Worm (Caenorhabditis elegans) whole organism, young adult: ENCODE measurements around the gene Y51A2B.6.
"Not testable (repeated sequence)": the region's sequence is repeated elsewhere in the genome, so short reads cannot be mapped to it uniquely, and the experiment has no call there.

ENCODE experiments used
- C17E4.6 ChIP-seq: fragments of 200-800 bp; sonication (Bioruptor generic); IDR thresholded peaks from 2 replicates; pipeline ENCODE4 v1.3.6; 2022; ENCODE audit warnings: missing genetic modification reagents, missing genetic modification characterization, missing compliant biosample characterization
- D2030.7 ChIP-seq: fragments of 200-800 bp; sonication (Bioruptor generic); IDR thresholded peaks from 2 replicates; pipeline ENCODE4 v1.3.6; 2022; ENCODE audit warnings: missing genetic modification reagents, missing genetic modification characterization, missing compliant biosample characterization
- F33H1.4 ChIP-seq: fragments of 200-800 bp; sonication (Bioruptor generic); IDR thresholded peaks from 2 replicates; pipeline ENCODE4 v1.3.6; 2022; ENCODE audit warnings: missing genetic modification reagents, missing genetic modification characterization, missing compliant biosample characterization
- F52B5.7 ChIP-seq: sonication (generic microtip); optimal IDR thresholded peaks from 2 replicates; lab custom pipeline; 2016; ENCODE audit warnings: mild to moderate bottlenecking, missing genetic modification characterization, missing compliant biosample characterization
- F55B11.4 ChIP-seq: sonication (generic microtip); optimal IDR thresholded peaks from 2 replicates; lab custom pipeline; 2016; ENCODE audit warnings: missing compliant biosample characterization, missing genetic modification characterization, borderline replicate concordance; ENCODE audit not compliant: insufficient read depth
- Y56A3A.18 ChIP-seq: fragments of 200-800 bp; sonication (Bioruptor generic); IDR thresholded peaks from 2 replicates; pipeline ENCODE4 v1.3.6; 2022; ENCODE audit warnings: missing genetic modification reagents, missing genetic modification characterization, missing compliant biosample characterization
- ZK185.1 ChIP-seq: sonication (generic microtip); optimal IDR thresholded peaks from 2 replicates; lab custom pipeline; 2016; ENCODE audit warnings: mild to moderate bottlenecking, missing genetic modification characterization, missing compliant biosample characterization; ENCODE audit not compliant: poor library complexity, severe bottlenecking
- ama-1 ChIP-seq, 3 experiments: fragments of 150-350 bp in 1 of 3; sonication (generic microtip) in 2 of 3; optimal IDR thresholded peaks; 2 replicates each; lab custom pipeline; 2014 to 2018; ENCODE audit warnings: missing biosample characterization in 2 of 3, missing genetic modification characterization in 2 of 3, missing genetic modification reagents in 2 of 3
- atf-7 ChIP-seq: sonication (generic microtip); optimal IDR thresholded peaks from 2 replicates; lab custom pipeline; 2017; ENCODE audit warnings: mild to moderate bottlenecking, missing genetic modification characterization, missing compliant biosample characterization
- athp-1 ChIP-seq: sonication (generic microtip); optimal IDR thresholded peaks from 2 replicates; lab custom pipeline; 2017; ENCODE audit warnings: mild to moderate bottlenecking, missing genetic modification characterization, missing compliant biosample characterization
- attf-3 ChIP-seq: fragments of 200-800 bp; sonication (Bioruptor generic); conservative IDR thresholded peaks from 2 replicates; pipeline ENCODE4 v1.3.6; 2022; ENCODE audit warnings: missing genetic modification reagents, missing genetic modification characterization, missing compliant biosample characterization
- attf-5 ChIP-seq: fragments of 200-800 bp; sonication (Bioruptor generic); optimal IDR thresholded peaks from 2 replicates; lab custom pipeline; 2018; ENCODE audit warnings: mild to moderate bottlenecking, missing genetic modification characterization, missing compliant biosample characterization
- cebp-1 ChIP-seq, 2 experiments: fragments of 200-800 bp in 1 of 2; sonication (Bioruptor generic) in 1 of 2; sonication (generic microtip) in 1 of 2; IDR thresholded peaks in 1 of 2; optimal IDR thresholded peaks in 1 of 2; 2 replicates each; pipeline versions ENCODE4 v1.3.6 to Lab custom; 2017 to 2022; ENCODE audit warnings: missing compliant biosample characterization in 2 of 2, missing genetic modification characterization in 2 of 2, mild to moderate bottlenecking in 1 of 2, missing genetic modification reagents in 1 of 2, moderate library complexity in 1 of 2
- cebp-2 ChIP-seq: fragments of 200-800 bp; sonication (Bioruptor generic); IDR thresholded peaks from 2 replicates; pipeline ENCODE4 v1.3.6; 2022; ENCODE audit warnings: missing genetic modification characterization, missing compliant biosample characterization
- ceh-79 ChIP-seq: sonication (generic microtip); optimal IDR thresholded peaks from 2 replicates; lab custom pipeline; 2017; ENCODE audit warnings: mild to moderate bottlenecking, missing genetic modification characterization, missing compliant biosample characterization
- die-1 ChIP-seq: sonication (generic microtip); optimal IDR thresholded peaks from 2 replicates; lab custom pipeline; 2016; ENCODE audit warnings: missing genotype, mild to moderate bottlenecking, missing genetic modification characterization, missing compliant biosample characterization
- dox-1 ChIP-seq: fragments of 200-800 bp; sonication (Bioruptor generic); IDR thresholded peaks from 2 replicates; pipeline ENCODE4 v1.3.6; 2022; ENCODE audit warnings: missing genetic modification reagents, missing genetic modification characterization, missing compliant biosample characterization
- him-1 ChIP-seq: sonication (generic microtip); optimal IDR thresholded peaks from 2 replicates; lab custom pipeline; 2016; ENCODE audit warnings: missing genotype, missing genetic modification reagents, missing genetic modification characterization, missing compliant biosample characterization
- lin-26 ChIP-seq: fragments of 200-800 bp; sonication (Bioruptor generic); IDR thresholded peaks from 2 replicates; pipeline ENCODE4 v1.3.6; 2022; ENCODE audit warnings: missing genetic modification reagents, missing genetic modification characterization, missing compliant biosample characterization
- lin-54 ChIP-seq: fragments of 200-800 bp; sonication (Bioruptor generic); optimal IDR thresholded peaks from 2 replicates; lab custom pipeline; 2018; ENCODE audit warnings: mild to moderate bottlenecking, missing genetic modification characterization, missing compliant biosample characterization
- lsl-1 ChIP-seq: fragments of 200-800 bp; sonication (Bioruptor generic); optimal IDR thresholded peaks from 2 replicates; lab custom pipeline; 2018; ENCODE audit warnings: mild to moderate bottlenecking, missing genetic modification characterization, moderate library complexity, missing compliant biosample characterization
- madf-10 ChIP-seq: sonication (generic microtip); optimal IDR thresholded peaks from 2 replicates; lab custom pipeline; 2016; ENCODE audit warnings: mild to moderate bottlenecking, missing genetic modification characterization, missing compliant biosample characterization
- madf-3 ChIP-seq: fragments of 200-800 bp; sonication (Bioruptor generic); IDR thresholded peaks from 2 replicates; pipeline ENCODE4 v1.3.6; 2022; ENCODE audit warnings: missing genetic modification reagents, missing genetic modification characterization, missing compliant biosample characterization
- madf-6 ChIP-seq: fragments of 200-800 bp; sonication (Bioruptor generic); IDR thresholded peaks from 2 replicates; pipeline ENCODE4 v1.3.6; 2022; ENCODE audit warnings: missing genetic modification reagents, missing genetic modification characterization, missing compliant biosample characterization
- mes-4 ChIP-seq: sonication (generic microtip); optimal IDR thresholded peaks from 2 replicates; lab custom pipeline; 2016; ENCODE audit warnings: missing genotype, missing genetic modification characterization, missing compliant biosample characterization
- rcor-1 ChIP-seq: fragments of 200-800 bp; sonication (Bioruptor generic); IDR thresholded peaks from 2 replicates; pipeline ENCODE4 v1.3.6; 2022; ENCODE audit warnings: missing genetic modification reagents, missing genetic modification characterization, missing compliant biosample characterization
- rec-8 ChIP-seq, 2 experiments: sonication (generic microtip); optimal IDR thresholded peaks; 2 replicates each; lab custom pipeline; 2016; ENCODE audit warnings: mild to moderate bottlenecking in 2 of 2, missing genetic modification characterization in 2 of 2, missing genetic modification reagents in 2 of 2, missing genotype in 2 of 2, missing biosample characterization in 1 of 2, missing compliant biosample characterization in 1 of 2, moderate library complexity in 1 of 2
- sdz-38 ChIP-seq: sonication (generic microtip); optimal IDR thresholded peaks from 2 replicates; lab custom pipeline; 2016; ENCODE audit warnings: missing genotype, missing genetic modification characterization, missing compliant biosample characterization
- snpc-1.3 ChIP-seq: sonication (generic microtip); optimal IDR thresholded peaks from 2 replicates; lab custom pipeline; 2017; ENCODE audit warnings: missing genetic modification characterization, mild to moderate bottlenecking, missing compliant biosample characterization, antibody characterized with exemption, moderate library complexity, missing genotype, missing genetic modification reagents; ENCODE audit not compliant: insufficient read depth
- snpc-3.4 ChIP-seq: sonication (generic microtip); optimal IDR thresholded peaks from 2 replicates; lab custom pipeline; 2017; ENCODE audit warnings: missing genetic modification characterization, mild to moderate bottlenecking, missing compliant biosample characterization, antibody characterized with exemption, moderate library complexity, missing genotype, missing genetic modification reagents
- sptf-2 ChIP-seq: fragments of 200-800 bp; sonication (Bioruptor generic); optimal IDR thresholded peaks from 2 replicates; lab custom pipeline; 2018; ENCODE audit warnings: mild to moderate bottlenecking, missing genetic modification characterization, missing compliant biosample characterization
- tbp1 ChIP-seq: fragments of 200-800 bp; sonication (Bioruptor generic); optimal IDR thresholded peaks from 2 replicates; lab custom pipeline; 2018; ENCODE audit warnings: mild to moderate bottlenecking, missing genetic modification characterization, missing compliant biosample characterization
- unc-130 ChIP-seq: sonication (generic microtip); optimal IDR thresholded peaks from 2 replicates; lab custom pipeline; 2016; ENCODE audit warnings: missing genetic modification reagents, missing genetic modification characterization, missing compliant biosample characterization
- ztf-18 ChIP-seq: sonication (generic microtip); optimal IDR thresholded peaks from 2 replicates; lab custom pipeline; 2016; ENCODE audit warnings: missing genotype, mild to moderate bottlenecking, missing genetic modification characterization, missing compliant biosample characterization

Gene Y51A2B.6

DNA sequence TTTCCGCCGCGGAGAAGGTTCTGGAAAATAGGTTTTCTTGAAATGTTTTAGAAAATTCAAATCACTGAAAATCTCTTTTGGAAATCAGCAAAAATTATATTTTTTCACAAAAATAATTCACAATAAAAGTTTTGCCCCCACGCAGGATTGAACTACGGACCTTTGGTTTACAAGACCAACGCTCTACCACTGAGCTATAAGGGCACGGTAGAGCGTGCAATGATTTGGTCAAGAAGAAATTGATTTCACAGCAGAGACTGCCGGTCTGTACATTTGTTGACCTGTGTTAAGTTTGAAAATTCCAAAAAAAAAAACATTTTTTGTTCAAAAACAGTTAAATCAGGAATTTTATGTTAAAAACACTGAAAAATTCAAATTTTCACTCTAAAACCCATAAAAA lies 18.2 kb upstream of the Y51A2B.6 start (continued):
- TF ChIP-seq dox-1 (peak; percentile 51; the same call in 1 of the 2 replicates), ceh-79 (tag; lab: Kevin White, UChicago) (no peak), attf-3 (0 out of 2 replicates have a peak, but pooled peaks have one; percentile 20), ztf-18 (peak; percentile 66), lin-54 (peak; percentile 19), lsl-1 (GFP tag; lab: Kevin White, UChicago) (peak; percentile 3), madf-3 (GFP tag; lab: Robert Waterston, UW) (no peak), ama-1 (optimal IDR thresholded peaks at IDR 0.05; lab: Kevin White, UChicago) (no peak), ama-1 (GFP tag; optimal IDR thresholded peaks at IDR 0.05; lab: Kevin White, UChicago) (peak in 1 of 2 experiments; percentile 31), rcor-1 (GFP tag; lab: Robert Waterston, UW) (peak; percentile 28; the same call in 1 of the 2 replicates), madf-6 (peak; percentile 60; the same call in 1 of the 2 replicates), unc-130 (peak; percentile 16), C17E4.6 (peak; percentile 54; the same call in 1 of the 2 replicates), cebp-1 (GFP tag; IDR thresholded peaks at IDR 0.05; lab: Robert Waterston, UW) (no peak), cebp-1 (tag; optimal IDR thresholded peaks at IDR 0.05; lab: Kevin White, UChicago) (peak; percentile 47), die-1 (tag; lab: Kevin White, UChicago) (peak; percentile 67), attf-5 (peak; percentile 5), D2030.7 (0 out of 2 replicates have a peak, but pooled peaks have one; percentile 26), tbp1 (GFP tag; lab: Kevin White, UChicago) (peak; percentile 92), madf-10 (tag; lab: Kevin White, UChicago) (peak; percentile 9), him-1 (peak; percentile 70), athp-1 (tag; lab: Kevin White, UChicago) (no peak), F33H1.4 (GFP tag; lab: Robert Waterston, UW) (no peak)

DNA sequence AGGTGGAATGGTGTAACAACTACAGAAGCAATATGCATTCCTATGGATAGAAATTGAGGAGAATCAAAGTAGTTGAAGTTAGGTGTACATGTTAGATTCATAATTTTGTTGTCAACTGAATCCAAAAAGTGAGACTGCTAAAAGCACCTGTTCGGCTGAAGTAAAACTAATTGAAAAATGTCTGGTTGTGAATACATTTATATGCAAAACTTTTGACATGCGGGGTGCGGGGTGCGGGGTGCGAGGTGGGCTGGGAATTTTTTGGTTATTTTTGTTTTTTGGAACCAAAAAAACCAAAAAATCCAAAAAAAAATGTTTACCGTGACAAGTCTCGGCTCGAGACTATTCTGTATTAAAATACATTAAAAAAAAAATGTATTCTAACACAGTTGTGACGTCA lies 16.0 kb upstream of the Y51A2B.6 start, which contains the start of gene srh-207:
Gene srh-207 (minus strand): TSS at position 101 of the 400 bp plus-strand sequence.
- no peak for TF ChIP-seq Y56A3A.18
- TF ChIP-seq sdz-38 (tag; lab: Kevin White, UChicago) = no peak
- no peak for TF ChIP-seq snpc-1.3 (tag; lab: Kevin White, UChicago)
- no peak for TF ChIP-seq atf-7
- TF ChIP-seq dox-1 = no peak
- no peak for TF ChIP-seq snpc-3.4 (tag; lab: Kevin White, UChicago)
- TF ChIP-seq mes-4 = no peak
- TF ChIP-seq ama-1 (optimal IDR thresholded peaks at IDR 0.05; lab: Kevin White, UChicago) = no peak
- no peak for TF ChIP-seq ama-1 (GFP tag; optimal IDR thresholded peaks at IDR 0.05; lab: Kevin White, UChicago)
- no peak for TF ChIP-seq F55B11.4
- no peak for TF ChIP-seq cebp-2
- TF ChIP-seq lin-26 = no peak
- no peak for TF ChIP-seq rec-8 (tag; optimal IDR thresholded peaks at IDR 0.05; lab: Kevin White, UChicago)
- no peak for TF ChIP-seq F52B5.7 (tag; lab: Kevin White, UChicago)
- TF ChIP-seq, all 124 proteins: peak for 0

DNA sequence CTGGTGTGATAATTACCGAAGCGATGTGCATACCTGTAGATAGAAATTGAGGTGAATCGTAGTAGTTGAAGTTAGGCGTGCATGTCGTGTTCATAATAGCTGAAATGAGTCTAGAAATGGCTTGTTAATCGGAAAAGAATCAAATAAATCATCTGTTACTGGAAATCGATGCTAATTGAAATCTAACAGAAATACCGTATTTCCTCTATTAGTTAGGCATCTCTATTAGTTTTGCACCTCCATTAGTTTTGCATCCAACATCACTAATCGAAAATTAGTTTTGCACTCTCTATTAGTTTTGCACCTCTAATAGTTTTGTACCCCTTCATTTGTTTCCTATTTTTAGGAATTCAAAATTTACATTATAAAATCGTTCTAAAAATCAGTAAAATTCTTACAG lies 10.7 kb upstream of the Y51A2B.6 start, which contains the start of gene srh-209:
Gene srh-209 (minus strand): TSS at position 101 of the 400 bp plus-strand sequence.
- not testable (repeated sequence) for TF ChIP-seq C17E4.6; ZK185.1 (tag; lab: Kevin White, UChicago); sptf-2 (GFP tag; lab: Kevin White, UChicago)
